Fruit fly (Drosophila melanogaster) Kc167 (cell line): Measurements from ENCODE around the gene beat-Ib.

Experiments
- Myc ChIP-seq: fragments of >200 bp; optimal IDR thresholded peaks from 2 replicates; lab custom pipeline; 2017; ENCODE audit warnings: missing external identifiers
- h ChIP-seq: fragments of >200 bp; optimal IDR thresholded peaks from 3 replicates; lab custom pipeline; 2018; ENCODE audit warnings: missing external identifiers
- insv ChIP-seq: fragments of >200 bp; optimal IDR thresholded peaks from 3 replicates; lab custom pipeline; 2018; ENCODE audit warnings: missing external identifiers
- psq ChIP-seq: fragments of >200 bp; optimal IDR thresholded peaks from 2 replicates; lab custom pipeline; 2017; ENCODE audit warnings: missing external identifiers
- ttk ChIP-seq: sonication (Bioruptor generic); optimal IDR thresholded peaks from 2 replicates; lab custom pipeline; 2017; ENCODE audit warnings: missing external identifiers

- TF ChIP-seq psq (lab: Kevin White, UChicago) (no peak), ttk (lab: Kevin White, UChicago) (no peak), Myc (lab: Kevin White, UChicago) (no peak), h (lab: Kevin White, UChicago) (no peak), insv (lab: Kevin White, UChicago) (no peak)
Observed at dm6 chr2L:15911591-15912007, 50.6 kb downstream of the beat-Ib start.
